Worm (Caenorhabditis elegans) whole organism, late embryonic: ENCODE data around the gene F15E6.6.

Experiments used
- ceh-45 ChIP-seq: fragments of 200-800 bp; sonication (Bioruptor generic); IDR thresholded peaks from 2 replicates; pipeline ENCODE4 v1.3.6; 2022; ENCODE audit warnings: missing genetic modification reagents, missing genetic modification characterization, missing compliant biosample characterization
- pqm-1 ChIP-seq: sonication (generic microtip); optimal IDR thresholded peaks from 2 replicates; lab custom pipeline; 2016; ENCODE audit warnings: missing genetic modification characterization, missing compliant biosample characterization

- no peak for TF ChIP-seq ceh-45 (GFP tag; lab: Robert Waterston, UW)
- TF ChIP-seq pqm-1 = no peak
Observed at ce11 chrIV:4284989-4285388, 1.1 kb upstream of the F15E6.6 start.
